Fruit fly (Drosophila melanogaster): Measurements from ENCODE around the gene Pmi.

Gene Pmi

dm6 chr3L:5768532-5769497 lies 11.0 kb upstream of the Pmi start, which contains the start of the genes Ppat-Dpck and scny:
Gene Ppat-Dpck, minus strand, starts transcription at chr3L:5768794.
Gene scny, plus strand, starts transcription at chr3L:5769002.
- no peak for TF ChIP-seq net (GFP tag; optimal IDR thresholded peaks at IDR 0.05)
- TF ChIP-seq CG11294 (GFP tag; IDR thresholded peaks at IDR 0.05) = no peak
- TF ChIP-seq CG8632 (GFP tag; optimal IDR thresholded peaks at IDR 0.05) = no peak
- no peak for TF ChIP-seq Sox102F (GFP tag; optimal IDR thresholded peaks at IDR 0.05)
- no peak for TF ChIP-seq fd85E (GFP tag; optimal IDR thresholded peaks at IDR 0.05)
- no peak for TF ChIP-seq spab (GFP tag; optimal IDR thresholded peaks at IDR 0.05)
- no peak for TF ChIP-seq CG34406 (GFP tag; optimal IDR thresholded peaks at IDR 0.05)
- no peak for TF ChIP-seq Sox15 (GFP tag; optimal IDR thresholded peaks at IDR 0.05)
- peak; percentile 31 for TF ChIP-seq CG6854 (GFP tag; optimal IDR thresholded peaks at IDR 0.05)
- no peak for TF ChIP-seq Eip78C (GFP tag)
- TF ChIP-seq esn (GFP tag; optimal IDR thresholded peaks at IDR 0.05) = peak; percentile 43
- TF ChIP-seq CG15336 (GFP tag; IDR thresholded peaks at IDR 0.05) = 0 out of 2 replicates have a peak, but pooled peaks have one; percentile 15
- TF ChIP-seq svp (GFP tag) = peak; percentile 61
- peak; percentile 16 for TF ChIP-seq Sox14 (GFP tag; optimal IDR thresholded peaks at IDR 0.05)
- TF ChIP-seq topi (GFP tag; optimal IDR thresholded peaks at IDR 0.05) = peak; percentile 5
- TF ChIP-seq CG3919 (GFP tag; optimal IDR thresholded peaks at IDR 0.05) = no peak
- no peak for TF ChIP-seq cyc (GFP tag; optimal IDR thresholded peaks at IDR 0.05)
- TF ChIP-seq CG11762 (GFP tag; optimal IDR thresholded peaks at IDR 0.05; ENCODE audit: insufficient read depth) = no peak
- no peak for TF ChIP-seq lz (GFP tag; optimal IDR thresholded peaks at IDR 0.05)
- no peak for TF ChIP-seq CG32006 (GFP tag; optimal IDR thresholded peaks at IDR 0.05)
- peak; percentile 50 for TF ChIP-seq dsx (GFP tag; optimal IDR thresholded peaks at IDR 0.05; ENCODE audit: poor library complexity, severe bottlenecking)
- TF ChIP-seq Lpt (GFP tag; optimal IDR thresholded peaks at IDR 0.05) = no peak
- peak; percentile 8 for TF ChIP-seq CG3032 (tag; optimal IDR thresholded peaks at IDR 0.05)
- TF ChIP-seq Hr38 (GFP tag; optimal IDR thresholded peaks at IDR 0.05) = no peak

- peak; percentile 53 for TF ChIP-seq CG11762 (GFP tag; optimal IDR thresholded peaks at IDR 0.05; ENCODE audit: insufficient read depth)
- peak; percentile 77 for TF ChIP-seq CG6276 (GFP tag; optimal IDR thresholded peaks at IDR 0.05)
- TF ChIP-seq Gug (GFP tag; IDR thresholded peaks at IDR 0.05) = no peak
- no peak for TF ChIP-seq lz (GFP tag; optimal IDR thresholded peaks at IDR 0.05)
- TF ChIP-seq OdsH (GFP tag; optimal IDR thresholded peaks at IDR 0.05) = no peak
- peak; percentile 82 for TF ChIP-seq CG3032 (tag; optimal IDR thresholded peaks at IDR 0.05)
- TF ChIP-seq fd59A (GFP tag; optimal IDR thresholded peaks at IDR 0.05) = peak; percentile 62
- no peak for TF ChIP-seq topi (GFP tag; optimal IDR thresholded peaks at IDR 0.05)
- TF ChIP-seq Blimp-1 (GFP tag; optimal IDR thresholded peaks at IDR 0.05) = peak; percentile 52
- TF ChIP-seq CG31627 (GFP tag; optimal IDR thresholded peaks at IDR 0.05) = no peak
- no peak for TF ChIP-seq Hr38 (GFP tag; optimal IDR thresholded peaks at IDR 0.05)
- TF ChIP-seq CG32006 (GFP tag; optimal IDR thresholded peaks at IDR 0.05) = peak; percentile 58
- TF ChIP-seq CG8119 (GFP tag; IDR thresholded peaks at IDR 0.05) = peak; percentile 84
- peak; percentile 52 for TF ChIP-seq CG15336 (GFP tag; IDR thresholded peaks at IDR 0.05)
- peak; percentile 86 for TF ChIP-seq spab (GFP tag; optimal IDR thresholded peaks at IDR 0.05)
- no peak for TF ChIP-seq Sox102F (GFP tag; optimal IDR thresholded peaks at IDR 0.05)
- TF ChIP-seq CG6854 (GFP tag; optimal IDR thresholded peaks at IDR 0.05) = peak; percentile 41
- TF ChIP-seq esn (GFP tag; optimal IDR thresholded peaks at IDR 0.05) = no peak
- peak; percentile 85 for TF ChIP-seq CG1621 (tag; optimal IDR thresholded peaks at IDR 0.05)
- TF ChIP-seq CG7368 (GFP tag; optimal IDR thresholded peaks at IDR 0.05) = no peak
- TF ChIP-seq Sox15 (GFP tag; optimal IDR thresholded peaks at IDR 0.05) = no peak
- TF ChIP-seq CG11294 (GFP tag; IDR thresholded peaks at IDR 0.05) = no peak
- peak; percentile 46 for TF ChIP-seq CG6792 (GFP tag; optimal IDR thresholded peaks at IDR 0.05)
- TF ChIP-seq CG6808 (GFP tag; optimal IDR thresholded peaks at IDR 0.05) = peak; percentile 94
- no peak for TF ChIP-seq pdm3 (GFP tag; optimal IDR thresholded peaks at IDR 0.05)
- peak; percentile 83 for TF ChIP-seq Ets96B (tag; optimal IDR thresholded peaks at IDR 0.05)
- no peak for TF ChIP-seq CG10631 (GFP tag; optimal IDR thresholded peaks at IDR 0.05)
- no peak for TF ChIP-seq Hr4 (GFP tag; optimal IDR thresholded peaks at IDR 0.05)
- peak; percentile 37 for TF ChIP-seq fkh (GFP tag; optimal IDR thresholded peaks at IDR 0.05)
- peak; percentile 78 for TF ChIP-seq net (GFP tag; optimal IDR thresholded peaks at IDR 0.05)
- peak; percentile 69 for TF ChIP-seq Eip75B (GFP tag; optimal IDR thresholded peaks at IDR 0.05)
- peak; percentile 6 for TF ChIP-seq dac (GFP tag; optimal IDR thresholded peaks at IDR 0.05)
- peak; percentile 94 for TF ChIP-seq CG9139 (GFP tag; optimal IDR thresholded peaks at IDR 0.05)
- TF ChIP-seq CG16779 (tag; optimal IDR thresholded peaks at IDR 0.05) = peak; percentile 85
- TF ChIP-seq Eip78C (GFP tag) = peak; percentile 79
These were observed 9.6 kb upstream of the Pmi start for dm6 chr3L:5770113-5770798.

Measured in whole organism, prepupa.